Worm (Caenorhabditis elegans) whole organism, late embryonic: ENCODE data around the gene srh-216.

Source experiments
- F13H6.1 ChIP-seq: sonication (generic microtip); optimal IDR thresholded peaks from 2 replicates; lab custom pipeline; 2016; ENCODE audit warnings: missing genetic modification characterization, missing compliant biosample characterization
- ceh-19 ChIP-seq: fragments of 200-800 bp; sonication (Bioruptor generic); optimal IDR thresholded peaks from 2 replicates; lab custom pipeline; 2018; ENCODE audit warnings: mild to moderate bottlenecking, missing genetic modification characterization, missing compliant biosample characterization
- ceh-22 ChIP-seq: sonication (generic microtip); optimal IDR thresholded peaks from 2 replicates; lab custom pipeline; 2017; ENCODE audit warnings: missing biosample characterization, missing genetic modification characterization
- ceh-34 ChIP-seq: sonication (generic microtip); optimal IDR thresholded peaks from 2 replicates; lab custom pipeline; 2016; ENCODE audit warnings: mild to moderate bottlenecking, missing genetic modification characterization, missing compliant biosample characterization
- fkh-10 ChIP-seq: fragments of 150-350 bp; optimal IDR thresholded peaks from 2 replicates; lab custom pipeline; 2014; ENCODE audit warnings: missing biosample characterization, missing genetic modification reagents, missing genetic modification characterization
- pag-3 ChIP-seq: sonication (generic microtip); optimal IDR thresholded peaks from 2 replicates; lab custom pipeline; 2016; ENCODE audit warnings: missing compliant biosample characterization, missing genetic modification characterization, borderline replicate concordance
- pha-2 ChIP-seq: sonication (generic microtip); optimal IDR thresholded peaks from 2 replicates; lab custom pipeline; 2017; ENCODE audit warnings: mild to moderate bottlenecking, missing genetic modification characterization, missing compliant biosample characterization
- sdc-2 ChIP-seq: sonication (generic microtip); optimal IDR thresholded peaks from 2 replicates; lab custom pipeline; 2016; ENCODE audit warnings: missing genotype, missing genetic modification characterization, missing compliant biosample characterization
- syd-9 ChIP-seq: sonication (generic microtip); optimal IDR thresholded peaks from 2 replicates; lab custom pipeline; 2016; ENCODE audit warnings: mild to moderate bottlenecking, missing genetic modification characterization, moderate library complexity, missing compliant biosample characterization
- zip-5 ChIP-seq: sonication (generic microtip); optimal IDR thresholded peaks from 2 replicates; lab custom pipeline; 2016; ENCODE audit warnings: missing genetic modification characterization, missing compliant biosample characterization

DNA sequence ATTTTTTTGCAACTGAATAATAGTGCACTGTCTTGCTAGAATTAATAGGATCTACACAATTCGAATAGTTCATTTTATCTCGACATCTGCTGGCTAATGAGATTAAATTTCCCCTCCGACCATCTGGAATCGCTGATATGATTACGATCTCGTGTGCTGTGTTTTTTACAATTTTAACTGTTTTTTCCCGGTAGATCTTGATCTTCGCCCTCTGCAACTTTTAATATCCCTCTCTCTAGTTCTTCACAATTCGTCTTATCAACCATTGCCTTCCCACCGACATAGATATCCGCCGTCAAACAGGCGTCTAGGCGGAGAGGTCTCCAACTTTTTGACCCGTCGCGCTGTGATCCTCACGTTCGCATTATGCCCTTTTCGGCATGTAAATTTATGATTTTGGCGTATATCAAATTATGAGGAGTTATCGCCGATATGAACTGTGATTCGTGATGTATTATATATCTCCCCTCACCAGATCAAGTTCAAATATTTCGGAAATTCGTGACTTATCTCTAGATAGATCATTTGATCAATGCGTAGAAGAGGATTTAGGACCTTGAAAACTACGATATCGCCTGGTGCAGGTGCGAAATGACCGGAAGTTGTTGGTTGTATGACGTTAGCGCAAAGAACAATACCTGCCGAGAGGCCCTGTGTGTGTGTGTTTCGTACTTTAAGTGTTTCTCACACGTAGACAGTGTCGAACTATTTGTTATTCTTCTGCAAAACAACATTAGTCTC lies 48.7 kb downstream of the srh-216 start:
- TF ChIP-seq pha-2 (tag; lab: Kevin White, UChicago): no peak
- no peak for TF ChIP-seq F13H6.1 (tag; lab: Kevin White, UChicago)
- TF ChIP-seq syd-9 (tag; lab: Kevin White, UChicago): no peak
- no peak for TF ChIP-seq fkh-10
- no peak for TF ChIP-seq sdc-2 (tag; lab: Kevin White, UChicago)
- no peak for TF ChIP-seq ceh-22 (tag; lab: Kevin White, UChicago)
- TF ChIP-seq pag-3 (tag; lab: Kevin White, UChicago): no peak
- TF ChIP-seq ceh-34 (tag; lab: Kevin White, UChicago): no peak
- TF ChIP-seq zip-5 (tag; lab: Kevin White, UChicago): no peak
- no peak for TF ChIP-seq ceh-19
